Worm (Caenorhabditis elegans) whole organism, L4 larva: Measurements from ENCODE around the gene col-153.
A peak's percentile ranks its signal among the peaks of the same experiment; 100 is the strongest.

ENCODE experiments used
- D1046.2 ChIP-seq: fragments of 200-800 bp; sonication (Bioruptor generic); IDR thresholded peaks from 2 replicates; pipeline ENCODE4 v1.3.6; 2022; ENCODE audit warnings: missing genetic modification characterization, missing compliant biosample characterization
- F26F4.8 ChIP-seq: fragments of 200-800 bp; sonication (Bioruptor generic); conservative IDR thresholded peaks from 2 replicates; pipeline ENCODE4 v1.3.6; 2022; ENCODE audit warnings: missing genetic modification characterization, missing compliant biosample characterization
- F37D6.2 ChIP-seq: sonication (generic microtip); optimal IDR thresholded peaks from 2 replicates; lab custom pipeline; 2016; ENCODE audit warnings: mild to moderate bottlenecking, missing genetic modification characterization, missing compliant biosample characterization
- F49E8.2 ChIP-seq: sonication (generic microtip); optimal IDR thresholded peaks from 2 replicates; lab custom pipeline; 2016; ENCODE audit warnings: missing compliant biosample characterization, mild to moderate bottlenecking, missing genetic modification characterization, borderline replicate concordance
- R02D3.7 ChIP-seq: fragments of 150-350 bp; sonication (generic microtip); optimal IDR thresholded peaks from 3 replicates; lab custom pipeline; 2014; ENCODE audit warnings: missing biosample characterization, missing genetic modification characterization
- T20F7.1 ChIP-seq: fragments of 200-800 bp; sonication (Bioruptor generic); optimal IDR thresholded peaks from 2 replicates; lab custom pipeline; 2018; ENCODE audit warnings: mild to moderate bottlenecking, missing genetic modification characterization, missing compliant biosample characterization
- T26A8.4 ChIP-seq: fragments of 200-800 bp; sonication (Bioruptor generic); IDR thresholded peaks from 2 replicates; pipeline ENCODE4 v1.3.6; 2022; ENCODE audit warnings: missing genetic modification characterization, missing compliant biosample characterization
- Y5F2A.4 ChIP-seq: fragments of 200-800 bp; sonication (Bioruptor generic); optimal IDR thresholded peaks from 2 replicates; lab custom pipeline; 2018; ENCODE audit warnings: mild to moderate bottlenecking, missing genetic modification characterization, missing compliant biosample characterization
- aha-1 ChIP-seq: fragments of 150-350 bp; peaks from one replicate; lab custom pipeline; 2014; ENCODE audit warnings: missing biosample characterization, missing genetic modification characterization
- aly-2 ChIP-seq: sonication (generic microtip); optimal IDR thresholded peaks from 2 replicates; lab custom pipeline; 2018; ENCODE audit warnings: missing biosample characterization, missing genetic modification characterization
- ceh-44 ChIP-seq: fragments of 200-800 bp; sonication (Bioruptor generic); IDR thresholded peaks from 2 replicates; pipeline ENCODE4 v1.3.6; 2022; ENCODE audit warnings: missing genetic modification reagents, missing genetic modification characterization, missing compliant biosample characterization
- ceh-82 ChIP-seq: sonication (generic microtip); optimal IDR thresholded peaks from 2 replicates; lab custom pipeline; 2017; ENCODE audit warnings: missing biosample characterization, missing genetic modification characterization
- ces-1 ChIP-seq: fragments of 150-350 bp; sonication (generic microtip); optimal IDR thresholded peaks from 4 replicates; lab custom pipeline; 2014; ENCODE audit warnings: missing biosample characterization, missing genetic modification reagents, missing genetic modification characterization
- daf-19 ChIP-seq: fragments of 200-800 bp; sonication (Bioruptor generic); conservative IDR thresholded peaks from 2 replicates; pipeline ENCODE4 v1.3.6; 2022; ENCODE audit warnings: missing genetic modification characterization, missing compliant biosample characterization
- dmd-6 ChIP-seq: fragments of 200-800 bp; sonication (Bioruptor generic); IDR thresholded peaks from 2 replicates; pipeline ENCODE4 v1.3.6; 2022; ENCODE audit warnings: missing genetic modification reagents, missing genetic modification characterization, missing compliant biosample characterization
- fos-1 ChIP-seq: fragments of 150-350 bp; optimal IDR thresholded peaks from 2 replicates; lab custom pipeline; 2014; ENCODE audit warnings: missing biosample characterization, missing genetic modification characterization
- hlh-11 ChIP-seq: fragments of 200-800 bp; sonication (Bioruptor generic); optimal IDR thresholded peaks from 2 replicates; lab custom pipeline; 2018; ENCODE audit warnings: mild to moderate bottlenecking, missing genetic modification characterization, missing compliant biosample characterization
- hlh-30 ChIP-seq: sonication (generic microtip); optimal IDR thresholded peaks from 2 replicates; lab custom pipeline; 2017; ENCODE audit warnings: antibody characterized with exemption, mild to moderate bottlenecking, missing genetic modification characterization, missing compliant biosample characterization; ENCODE audit not compliant: insufficient read depth
- hmg-1.1 ChIP-seq: fragments of 200-800 bp; sonication (Bioruptor generic); IDR thresholded peaks from 2 replicates; pipeline ENCODE4 v1.3.6; 2022; ENCODE audit warnings: missing genetic modification reagents, missing genetic modification characterization, missing compliant biosample characterization
- jun-1 ChIP-seq: fragments of 150-350 bp; optimal IDR thresholded peaks from 2 replicates; lab custom pipeline; 2014; ENCODE audit warnings: missing biosample characterization, missing genetic modification reagents, missing genetic modification characterization
- lim-7 ChIP-seq: fragments of 200-800 bp; sonication (Bioruptor generic); IDR thresholded peaks from 2 replicates; pipeline ENCODE4 v1.3.6; 2022; ENCODE audit warnings: missing genetic modification characterization, missing compliant biosample characterization
- lin-1 ChIP-seq: fragments of 200-800 bp; sonication (Bioruptor generic); IDR thresholded peaks from 2 replicates; pipeline ENCODE4 v1.3.6; 2022; ENCODE audit warnings: missing genetic modification reagents, missing genetic modification characterization, missing compliant biosample characterization
- lin-39 ChIP-seq: fragments of 150-350 bp; optimal IDR thresholded peaks from 2 replicates; lab custom pipeline; 2014; ENCODE audit warnings: missing biosample characterization, missing genetic modification reagents, missing genetic modification characterization
- lir-3 ChIP-seq: sonication (generic microtip); optimal IDR thresholded peaks from 2 replicates; lab custom pipeline; 2016; ENCODE audit warnings: mild to moderate bottlenecking, missing genetic modification characterization, missing compliant biosample characterization
- madf-5 ChIP-seq, 2 experiments: fragments of 200-800 bp; sonication (Bioruptor generic); IDR thresholded peaks; 2 replicates each; pipeline ENCODE4 v1.3.6; 2022; ENCODE audit warnings: missing compliant biosample characterization in 2 of 2, missing genetic modification characterization in 2 of 2
- mdl-1 ChIP-seq, 2 experiments: fragments of 150-350 bp in 1 of 2; sonication (generic microtip) in 1 of 2; optimal IDR thresholded peaks; 2 replicates each; lab custom pipeline; 2014 to 2017; ENCODE audit warnings: missing biosample characterization in 2 of 2, missing genetic modification characterization in 2 of 2
- mdt-29 ChIP-seq: fragments of 200-800 bp; sonication (Bioruptor generic); IDR thresholded peaks from 2 replicates; pipeline ENCODE4 v1.3.6; 2022; ENCODE audit warnings: missing genetic modification reagents, missing genetic modification characterization, missing compliant biosample characterization
- mes-2 ChIP-seq: sonication (generic microtip); optimal IDR thresholded peaks from 2 replicates; lab custom pipeline; 2016; ENCODE audit warnings: missing genotype, mild to moderate bottlenecking, missing genetic modification characterization, missing compliant biosample characterization; ENCODE audit not compliant: poor library complexity, severe bottlenecking
- mxl-3 ChIP-seq: fragments of 200-800 bp; sonication (Bioruptor generic); optimal IDR thresholded peaks from 2 replicates; lab custom pipeline; 2018; ENCODE audit warnings: mild to moderate bottlenecking, missing genetic modification characterization, missing compliant biosample characterization
- nhr-11 ChIP-seq: fragments of 150-350 bp; optimal IDR thresholded peaks from 2 replicates; lab custom pipeline; 2014; ENCODE audit warnings: missing biosample characterization, missing genetic modification characterization
- nhr-237 ChIP-seq: sonication (generic microtip); optimal IDR thresholded peaks from 2 replicates; lab custom pipeline; 2017; ENCODE audit warnings: missing biosample characterization, missing genetic modification characterization
- nhr-41 ChIP-seq: fragments of 200-800 bp; sonication (Bioruptor generic); IDR thresholded peaks from 2 replicates; pipeline ENCODE4 v1.3.6; 2022; ENCODE audit warnings: missing genetic modification reagents, missing genetic modification characterization, missing compliant biosample characterization
- php-3 ChIP-seq: fragments of 200-800 bp; sonication (Bioruptor generic); IDR thresholded peaks from 2 replicates; pipeline ENCODE4 v1.3.6; 2022; ENCODE audit warnings: missing genetic modification reagents, missing genetic modification characterization, missing compliant biosample characterization
- rbr-2 ChIP-seq: sonication (generic microtip); optimal IDR thresholded peaks from 2 replicates; lab custom pipeline; 2016; ENCODE audit warnings: missing genotype, missing genetic modification characterization, missing compliant biosample characterization
- snpc-1.2 ChIP-seq: fragments of 200-800 bp; sonication (Bioruptor generic); IDR thresholded peaks from 2 replicates; pipeline ENCODE4 v1.3.6; 2022; ENCODE audit warnings: missing genetic modification reagents, missing genetic modification characterization, missing compliant biosample characterization
- unc-62 ChIP-seq, 3 experiments: fragments of 150-350 bp in 1 of 3; sonication (generic microtip); optimal IDR thresholded peaks in 2 of 3; peaks in 1 of 3; 1 replicate in 1 of 3; 2 replicates in 2 of 3; lab custom pipeline; 2014 to 2017; ENCODE audit warnings: missing biosample characterization in 3 of 3, missing genetic modification characterization in 3 of 3, missing genetic modification reagents in 3 of 3, missing genotype in 1 of 3

The col-153 gene

ce11 chrV:10967594-10968273, 18.1 kb downstream of the col-153 start (continued):
- peak; percentile 32 for TF ChIP-seq F49E8.2 (tag; lab: Kevin White, UChicago)
- no peak for TF ChIP-seq R02D3.7 (tag; lab: Kevin White, UChicago)
- peak; percentile 74 for TF ChIP-seq hlh-11
- peak; percentile 15; the same call in 1 of the 2 replicates for TF ChIP-seq T26A8.4 (GFP tag; lab: Robert Waterston, UW)
- 0 out of 2 replicates have a peak, but pooled peaks have one; percentile 27 for TF ChIP-seq php-3
- TF ChIP-seq hmg-1.1 (GFP tag; lab: Robert Waterston, UW), result no peak
- TF ChIP-seq Y5F2A.4 (GFP tag; lab: Kevin White, UChicago), result no peak

- TF ChIP-seq lin-39 (tag; lab: Kevin White, UChicago) (no peak), snpc-1.2 (no peak), hlh-11 (no peak), hlh-30 (tag; lab: Kevin White, UChicago) (no peak), mes-2 (tag; lab: Kevin White, UChicago) (no peak)
Measured at ce11 chrV:10970070-10970469, 20.5 kb downstream of the col-153 start, which contains the start of gene F17C11.22. F17C11.22 (minus strand) TSS chrV:10970170.

- TF ChIP-seq hmg-1.1 (GFP tag; lab: Robert Waterston, UW) (no peak), lin-1 (no peak), fos-1 (tag; lab: Kevin White, UChicago) (no peak)
Measured at ce11 chrV:10970930-10971329, 21.3 kb downstream of the col-153 start.

- TF ChIP-seq nhr-11 (tag; lab: Kevin White, UChicago), result no peak
- TF ChIP-seq F26F4.8 (GFP tag; lab: Robert Waterston, UW), result no peak
- no peak for TF ChIP-seq jun-1
- TF ChIP-seq nhr-41 (GFP tag; lab: Robert Waterston, UW), result no peak
- peak in 1 of 2 experiments; percentile 91 for TF ChIP-seq unc-62 (GFP tag; optimal IDR thresholded peaks at IDR 0.05 in 1 of 2; lab: Kevin White, UChicago)
- no peak for TF ChIP-seq unc-62 (tag; optimal IDR thresholded peaks at IDR 0.05; lab: Kevin White, UChicago)
- no peak for TF ChIP-seq madf-5 (GFP tag; IDR thresholded peaks at IDR 0.05; lab: Robert Waterston, UW)
- no peak for TF ChIP-seq lim-7 (GFP tag; lab: Robert Waterston, UW)
- TF ChIP-seq mxl-3 (GFP tag; lab: Kevin White, UChicago), result no peak
- no peak for TF ChIP-seq nhr-237 (tag; lab: Kevin White, UChicago)
Measured at ce11 chrV:10975091-10975490, 25.5 kb downstream of the col-153 start.

- TF ChIP-seq F37D6.2 (tag; lab: Kevin White, UChicago) (no peak), rbr-2 (tag; lab: Kevin White, UChicago) (no peak), ces-1 (GFP tag; lab: Kevin White, UChicago) (no peak), ceh-44 (no peak)
- TF ChIP-seq, all 104 proteins: peak for 0
Measured at ce11 chrV:10981113-10981512, 31.5 kb downstream of the col-153 start, which contains the start of gene fig-1. fig-1 (minus strand) TSS chrV:10981213.

ce11 chrV:10991789-10992188, 42.2 kb downstream of the col-153 start, which contains the start of gene frpr-9:
frpr-9 (plus strand) TSS chrV:10992089.
- TF ChIP-seq mes-2 (tag; lab: Kevin White, UChicago) (no peak), ceh-82 (tag; lab: Kevin White, UChicago) (no peak), lir-3 (tag; lab: Kevin White, UChicago) (no peak), nhr-11 (tag; lab: Kevin White, UChicago) (no peak), daf-19 (GFP tag; lab: Robert Waterston, UW) (no peak), mdl-1 (tag; optimal IDR thresholded peaks at IDR 0.05; lab: Kevin White, UChicago) (no peak), dmd-6 (no peak), D1046.2 (GFP tag; lab: Robert Waterston, UW) (no peak), aly-2 (tag; lab: Kevin White, UChicago) (no peak), mdt-29 (GFP tag; lab: Robert Waterston, UW) (no peak), F37D6.2 (tag; lab: Kevin White, UChicago) (no peak), F26F4.8 (GFP tag; lab: Robert Waterston, UW) (no peak), hlh-30 (tag; lab: Kevin White, UChicago) (no peak), T20F7.1 (GFP tag; lab: Kevin White, UChicago) (no peak), aha-1 (tag; lab: Kevin White, UChicago) (no peak)
- TF ChIP-seq, all 104 proteins: peak for 0
